Fruit fly (Drosophila melanogaster) whole organism, larva: ENCODE results near the gene PH4alphaNE2.

Source experiments
- noc ChIP-seq: fragments of 200-800 bp; sonication (Bioruptor generic); optimal IDR thresholded peaks from 3 replicates; lab custom pipeline; 2019; ENCODE audit warnings: missing biosample characterization, mild to moderate bottlenecking, missing genetic modification characterization, moderate library complexity

Gene PH4alphaNE2

dm6 chr3R:30512114-30512513, at the start of gene PH4alphaNE2:
Gene PH4alphaNE2 (minus strand): TSS chr3R:30512214.
- no peak for TF ChIP-seq noc (tag; lab: Kevin White, UChicago)

- TF ChIP-seq noc (tag; lab: Kevin White, UChicago) = no peak
Measured at dm6 chr3R:30561207-30561606, 49.2 kb upstream of the PH4alphaNE2 start.

dm6 chr3R:30560070-30560469, 48.1 kb upstream of the PH4alphaNE2 start, which contains the start of gene CG34155:
Gene CG34155 (minus strand): TSS chr3R:30560199.
- no peak for TF ChIP-seq noc (tag; lab: Kevin White, UChicago)

dm6 chr3R:30552548-30552947, 40.5 kb upstream of the PH4alphaNE2 start:
- TF ChIP-seq noc (tag; lab: Kevin White, UChicago) = no peak

- no peak for TF ChIP-seq noc (tag; lab: Kevin White, UChicago)
Measured at dm6 chr3R:30550044-30550443, 38.0 kb upstream of the PH4alphaNE2 start.

dm6 chr3R:30544974-30545373, 33.0 kb upstream of the PH4alphaNE2 start:
- no peak for TF ChIP-seq noc (tag; lab: Kevin White, UChicago)

- no peak for TF ChIP-seq noc (tag; lab: Kevin White, UChicago)
Measured at dm6 chr3R:30541469-30541868, 29.5 kb upstream of the PH4alphaNE2 start.

dm6 chr3R:30540196-30540595, 28.2 kb upstream of the PH4alphaNE2 start:
- peak; percentile 74 for TF ChIP-seq noc (tag; lab: Kevin White, UChicago)

dm6 chr3R:30536919-30537318, 24.9 kb upstream of the PH4alphaNE2 start:
- peak; percentile 27 for TF ChIP-seq noc (tag; lab: Kevin White, UChicago)

- no peak for TF ChIP-seq noc (tag; lab: Kevin White, UChicago)
Measured at dm6 chr3R:30536432-30536831, 24.4 kb upstream of the PH4alphaNE2 start.

- no peak for TF ChIP-seq noc (tag; lab: Kevin White, UChicago)
Measured at dm6 chr3R:30534444-30534843, 22.4 kb upstream of the PH4alphaNE2 start.

- TF ChIP-seq noc (tag; lab: Kevin White, UChicago) = no peak
Measured at dm6 chr3R:30531989-30532653, 20.1 kb upstream of the PH4alphaNE2 start, which contains the start of gene tmod. Gene tmod (plus strand): TSS chr3R:30532607.

dm6 chr3R:30531129-30531708, 19.2 kb upstream of the PH4alphaNE2 start:
- TF ChIP-seq noc (tag; lab: Kevin White, UChicago) = no peak

dm6 chr3R:30529570-30529969, 17.6 kb upstream of the PH4alphaNE2 start:
- TF ChIP-seq noc (tag; lab: Kevin White, UChicago) = no peak

- no peak for TF ChIP-seq noc (tag; lab: Kevin White, UChicago)
Measured at dm6 chr3R:30528692-30529305, 16.8 kb upstream of the PH4alphaNE2 start.

- no peak for TF ChIP-seq noc (tag; lab: Kevin White, UChicago)
Measured at dm6 chr3R:30526799-30527465, 14.9 kb upstream of the PH4alphaNE2 start, which contains the start of gene jdp. Gene jdp (minus strand): TSS chr3R:30527037.
